Worm (Caenorhabditis elegans): Measurements from ENCODE around the gene lit-1.
A peak's percentile ranks its signal among the peaks of the same experiment; 100 is the strongest.

The lit-1 gene

DNA sequence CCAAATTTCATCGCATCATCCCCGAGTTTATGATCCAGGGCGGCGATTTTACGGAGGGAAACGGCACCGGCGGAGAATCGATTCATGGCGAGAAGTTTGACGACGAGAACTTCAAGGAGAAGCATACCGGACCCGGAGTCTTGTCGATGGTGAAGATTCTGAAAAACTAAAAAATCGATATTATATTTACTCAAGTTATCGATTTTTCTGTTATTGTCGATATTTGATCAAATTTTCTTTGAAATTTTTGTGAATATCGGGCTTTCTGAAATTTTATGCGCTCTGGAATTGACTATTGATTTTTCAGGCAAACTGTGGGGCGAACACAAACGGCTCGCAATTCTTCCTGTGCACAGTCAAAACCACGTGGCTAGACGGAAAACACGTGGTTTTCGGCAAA lies 8.6 kb upstream of the lit-1 start:
- TF ChIP-seq ceh-100 (GFP tag; IDR thresholded peaks at IDR 0.05) (no peak), ztf-28 (GFP tag; IDR thresholded peaks at IDR 0.05) (no peak), B0035.1 (tag; optimal IDR thresholded peaks at IDR 0.05) (no peak), tlf-1 (GFP tag; optimal IDR thresholded peaks at IDR 0.05) (no peak), unc-62 (GFP tag; optimal IDR thresholded peaks at IDR 0.05) (no peak), F23B12.7 (tag; optimal IDR thresholded peaks at IDR 0.05; ENCODE audit: insufficient read depth) (no peak), egl-44 (GFP tag; IDR thresholded peaks at IDR 0.05) (no peak), T26A5.8 (tag; optimal IDR thresholded peaks at IDR 0.05) (no peak), madf-3 (GFP tag; IDR thresholded peaks at IDR 0.05) (no peak), rcor-1 (GFP tag; IDR thresholded peaks at IDR 0.05) (no peak)

DNA sequence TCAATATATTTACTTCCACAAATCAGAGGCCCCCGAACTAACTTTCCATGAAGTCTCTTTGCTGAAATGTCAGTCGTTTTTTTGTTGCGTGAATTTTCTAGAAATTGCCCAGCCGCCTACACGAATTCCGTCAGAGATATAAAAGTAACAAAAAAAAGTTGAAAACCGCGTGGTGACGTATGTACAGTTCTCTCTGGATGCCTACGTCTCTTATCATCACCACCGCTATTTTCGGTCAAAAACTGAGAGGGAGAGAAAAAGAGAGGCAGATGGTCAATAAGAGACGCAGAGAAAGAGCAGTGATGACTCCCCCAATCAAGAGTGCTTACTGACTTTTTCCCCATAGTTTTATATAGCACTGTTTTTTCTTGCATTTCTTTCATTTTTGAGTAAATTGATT lies 7.7 kb upstream of the lit-1 start:
- TF ChIP-seq efl-1 (GFP tag; optimal IDR thresholded peaks at IDR 0.05) (no peak), ceh-58 (GFP tag; IDR thresholded peaks at IDR 0.05) (no peak), B0035.1 (tag; optimal IDR thresholded peaks at IDR 0.05) (no peak), sptf-2 (GFP tag; optimal IDR thresholded peaks at IDR 0.05) (no peak), ceh-40 (GFP tag; IDR thresholded peaks at IDR 0.05) (no peak), egrh-3 (GFP tag; IDR thresholded peaks at IDR 0.05) (no peak), F49E8.2 (tag; optimal IDR thresholded peaks at IDR 0.05; ENCODE audit: insufficient read depth) (no peak), let-607 (tag; optimal IDR thresholded peaks at IDR 0.05) (peak; percentile 57 to 58), repo-1 (tag; optimal IDR thresholded peaks at IDR 0.05) (peak; percentile 45), ztf-25 (GFP tag; IDR thresholded peaks at IDR 0.05) (no peak), lsl-1 (GFP tag; optimal IDR thresholded peaks at IDR 0.05) (no peak), ekl-4 (GFP tag; IDR thresholded peaks at IDR 0.05) (0 out of 2 replicates have a peak, but pooled peaks have one; percentile 50), D2030.7 (GFP tag; IDR thresholded peaks at IDR 0.05) (no peak), F37B4.10 (GFP tag; IDR thresholded peaks at IDR 0.05) (no peak), cebp-2 (GFP tag; IDR thresholded peaks at IDR 0.05) (no peak), nfya-2 (GFP tag; IDR thresholded peaks at IDR 0.05) (no peak), tlf-1 (GFP tag; optimal IDR thresholded peaks at IDR 0.05) (no peak), lin-40 (tag; optimal IDR thresholded peaks at IDR 0.05) (peak; percentile 77), F23B12.7 (tag; optimal IDR thresholded peaks at IDR 0.05; ENCODE audit: insufficient read depth) (peak; percentile 55), ztf-26 (tag; optimal IDR thresholded peaks at IDR 0.05) (peak; percentile 54), ceh-100 (GFP tag; IDR thresholded peaks at IDR 0.05) (peak; percentile 90), ama-1 (optimal IDR thresholded peaks at IDR 0.05) (no peak), ama-1 (GFP tag; optimal IDR thresholded peaks at IDR 0.05) (no peak), madf-3 (GFP tag; IDR thresholded peaks at IDR 0.05) (no peak), egl-18 (GFP tag; IDR thresholded peaks at IDR 0.05) (no peak), hlh-12 (tag; optimal IDR thresholded peaks at IDR 0.05) (no peak), snpc-4 (GFP tag; optimal IDR thresholded peaks at IDR 0.05) (no peak), snpc-4 (tag; optimal IDR thresholded peaks at IDR 0.05) (peak in 1 of 4 experiments; percentile 30), dpl-1 (GFP tag; optimal IDR thresholded peaks at IDR 0.05) (no peak), C17E4.6 (GFP tag; IDR thresholded peaks at IDR 0.05) (no peak), tbx-9 (tag; optimal IDR thresholded peaks at IDR 0.05; ENCODE audit: borderline replicate concordance) (no peak), madf-8 (GFP tag; conservative IDR thresholded peaks at IDR 0.05) (no peak), let-526 (GFP tag; IDR thresholded peaks at IDR 0.05) (no peak), ets-4 (GFP tag; optimal IDR thresholded peaks at IDR 0.05) (no peak), B0019.2 (GFP tag; conservative IDR thresholded peaks at IDR 0.05) (no peak), mes-4 (tag; optimal IDR thresholded peaks at IDR 0.05) (no peak), die-1 (tag; optimal IDR thresholded peaks at IDR 0.05) (no peak), lin-35 (GFP tag; optimal IDR thresholded peaks at IDR 0.05) (peak in 1 of 3 experiments; percentile 18), Y56A3A.18 (GFP tag; IDR thresholded peaks at IDR 0.05) (no peak), T26A5.8 (tag; optimal IDR thresholded peaks at IDR 0.05) (no peak), fkh-3 (tag; optimal IDR thresholded peaks at IDR 0.05) (no peak), aptf-2 (GFP tag; conservative IDR thresholded peaks at IDR 0.05) (no peak), ZK185.1 (tag; optimal IDR thresholded peaks at IDR 0.05; ENCODE audit: poor library complexity, severe bottlenecking) (peak; percentile 55), sea-2 (GFP tag; IDR thresholded peaks at IDR 0.05) (no peak)
